Fruit fly (Drosophila melanogaster): ENCODE measurements around the gene CG6686.

Gene CG6686

dm6 chr2L:12013243-12013642 lies 25.4 kb upstream of the CG6686 start:
- no peak for TF ChIP-seq CG3919 (GFP tag; optimal IDR thresholded peaks at IDR 0.05)
- no peak for TF ChIP-seq CG15336 (GFP tag; IDR thresholded peaks at IDR 0.05)
- TF ChIP-seq OdsH (GFP tag; optimal IDR thresholded peaks at IDR 0.05), result peak; percentile 29
- TF ChIP-seq Hr38 (GFP tag; optimal IDR thresholded peaks at IDR 0.05), result no peak
- TF ChIP-seq topi (GFP tag; optimal IDR thresholded peaks at IDR 0.05), result peak; percentile 39
- peak; percentile 54 for TF ChIP-seq acj6 (GFP tag; optimal IDR thresholded peaks at IDR 0.05)
- TF ChIP-seq Sox15 (GFP tag; optimal IDR thresholded peaks at IDR 0.05), result no peak
- TF ChIP-seq CG6276 (GFP tag; optimal IDR thresholded peaks at IDR 0.05), result no peak
- peak; percentile 17 for TF ChIP-seq CG3032 (tag; optimal IDR thresholded peaks at IDR 0.05)
- no peak for TF ChIP-seq svp (GFP tag)
- TF ChIP-seq Eip93F (GFP tag; optimal IDR thresholded peaks at IDR 0.05), result no peak
- no peak for TF ChIP-seq CG11902 (GFP tag; optimal IDR thresholded peaks at IDR 0.05)
- no peak for TF ChIP-seq Eip75B (GFP tag; optimal IDR thresholded peaks at IDR 0.05)
- TF ChIP-seq CG8319 (GFP tag; optimal IDR thresholded peaks at IDR 0.05), result no peak
- TF ChIP-seq cyc (GFP tag; optimal IDR thresholded peaks at IDR 0.05), result peak; percentile 34
- TF ChIP-seq Sox102F (GFP tag; optimal IDR thresholded peaks at IDR 0.05), result peak; percentile 33
- peak; percentile 32 for TF ChIP-seq esn (GFP tag; optimal IDR thresholded peaks at IDR 0.05)
- TF ChIP-seq CG1621 (tag; optimal IDR thresholded peaks at IDR 0.05), result peak; percentile 32
- peak; percentile 41 for TF ChIP-seq CG31627 (GFP tag; optimal IDR thresholded peaks at IDR 0.05)
- TF ChIP-seq CG16779 (tag; optimal IDR thresholded peaks at IDR 0.05), result no peak
- TF ChIP-seq salr (GFP tag; optimal IDR thresholded peaks at IDR 0.05), result peak in 1 of 2 experiments; percentile 10
- TF ChIP-seq Lpt (GFP tag; optimal IDR thresholded peaks at IDR 0.05), result no peak
- TF ChIP-seq eg (GFP tag; IDR thresholded peaks at IDR 0.05), result no peak
- TF ChIP-seq lz (GFP tag; optimal IDR thresholded peaks at IDR 0.05), result peak; percentile 27
- TF ChIP-seq Smox (GFP tag; optimal IDR thresholded peaks at IDR 0.05), result peak; percentile 40
- TF ChIP-seq achi (GFP tag; optimal IDR thresholded peaks at IDR 0.05), result peak; percentile 1
- no peak for TF ChIP-seq Blimp-1 (GFP tag; optimal IDR thresholded peaks at IDR 0.05)
- TF ChIP-seq CG9139 (GFP tag; optimal IDR thresholded peaks at IDR 0.05), result no peak
- TF ChIP-seq CG10669 (GFP tag; optimal IDR thresholded peaks at IDR 0.05), result peak; percentile 45
- peak; percentile 19 for TF ChIP-seq Sox14 (GFP tag; optimal IDR thresholded peaks at IDR 0.05)
- no peak for TF ChIP-seq ss (GFP tag; optimal IDR thresholded peaks at IDR 0.05)
- TF ChIP-seq Gug (GFP tag; IDR thresholded peaks at IDR 0.05), result no peak
- TF ChIP-seq Ets96B (tag; optimal IDR thresholded peaks at IDR 0.05), result peak; percentile 16
- TF ChIP-seq CG11294 (GFP tag; IDR thresholded peaks at IDR 0.05), result no peak
- TF ChIP-seq CG11762 (GFP tag; optimal IDR thresholded peaks at IDR 0.05; ENCODE audit: insufficient read depth), result no peak
- TF ChIP-seq CG6808 (GFP tag; optimal IDR thresholded peaks at IDR 0.05), result no peak
- peak; percentile 85 for TF ChIP-seq Eip78C (GFP tag)
- TF ChIP-seq CG6792 (GFP tag; optimal IDR thresholded peaks at IDR 0.05), result no peak
- TF ChIP-seq Hr4 (GFP tag; optimal IDR thresholded peaks at IDR 0.05), result no peak
- no peak for TF ChIP-seq CG8632 (GFP tag; optimal IDR thresholded peaks at IDR 0.05)
- no peak for TF ChIP-seq CG34406 (GFP tag; optimal IDR thresholded peaks at IDR 0.05)
- TF ChIP-seq CG10631 (GFP tag; optimal IDR thresholded peaks at IDR 0.05), result peak; percentile 48
- no peak for TF ChIP-seq vri (GFP tag; optimal IDR thresholded peaks at IDR 0.05)
- TF ChIP-seq CG6163 (GFP tag; IDR thresholded peaks at IDR 0.05), result peak; percentile 30; the same call in 2 of the 3 replicates
- TF ChIP-seq Hr39 (GFP tag; optimal IDR thresholded peaks at IDR 0.05), result peak; percentile 53
- TF ChIP-seq CG8119 (GFP tag; IDR thresholded peaks at IDR 0.05), result no peak
- no peak for TF ChIP-seq dac (GFP tag; optimal IDR thresholded peaks at IDR 0.05)
- TF ChIP-seq CG32006 (GFP tag; optimal IDR thresholded peaks at IDR 0.05), result no peak
- no peak for TF ChIP-seq spab (GFP tag; optimal IDR thresholded peaks at IDR 0.05)
- peak; percentile 52 for TF ChIP-seq pdm3 (GFP tag; optimal IDR thresholded peaks at IDR 0.05)
- no peak for TF ChIP-seq dsx (GFP tag; optimal IDR thresholded peaks at IDR 0.05; ENCODE audit: poor library complexity, severe bottlenecking)
- no peak for TF ChIP-seq CG7368 (GFP tag; optimal IDR thresholded peaks at IDR 0.05)

All from whole organism, prepupa.